Worm (Caenorhabditis elegans) whole organism, L3 larva: ENCODE data around the gene B0034.5.

Source experiments
- ama-1 ChIP-seq: fragments of 150-350 bp; optimal IDR thresholded peaks from 2 replicates; lab custom pipeline; 2018
- ceh-82 ChIP-seq: fragments of 150-350 bp; optimal IDR thresholded peaks from 2 replicates; lab custom pipeline; 2014; ENCODE audit warnings: missing biosample characterization, missing genetic modification characterization
- daf-12 ChIP-seq: fragments of 150-350 bp; optimal IDR thresholded peaks from 2 replicates; lab custom pipeline; 2014; ENCODE audit warnings: missing biosample characterization, missing genetic modification reagents, missing genetic modification characterization
- egl-27 ChIP-seq: sonication (generic microtip); optimal IDR thresholded peaks from 4 replicates; lab custom pipeline; 2017; ENCODE audit warnings: missing biosample characterization, missing genetic modification reagents, missing genetic modification characterization
- elt-3 ChIP-seq, 3 experiments: fragments of 150-350 bp in 1 of 3; sonication (generic microtip) in 2 of 3; optimal IDR thresholded peaks; 2 replicates in 2 of 3; 4 replicates in 1 of 3; lab custom pipeline; 2014 to 2017; ENCODE audit warnings: missing biosample characterization in 3 of 3, missing genetic modification characterization in 3 of 3
- fkh-10 ChIP-seq: sonication (generic microtip); optimal IDR thresholded peaks from 2 replicates; lab custom pipeline; 2017; ENCODE audit warnings: missing biosample characterization, missing genetic modification reagents, missing genetic modification characterization
- nhr-77 ChIP-seq: fragments of 150-350 bp; optimal IDR thresholded peaks from 2 replicates; lab custom pipeline; 2014; ENCODE audit warnings: missing biosample characterization, missing genetic modification characterization
- pha-4 ChIP-seq: fragments of 150-350 bp; optimal IDR thresholded peaks from 2 replicates; lab custom pipeline; 2014; ENCODE audit warnings: missing biosample characterization, missing genetic modification reagents, missing genetic modification characterization
- sea-2 ChIP-seq: fragments of 150-350 bp; sonication (generic microtip); optimal IDR thresholded peaks from 4 replicates; lab custom pipeline; 2014; ENCODE audit warnings: missing biosample characterization, missing genetic modification reagents, missing genetic modification characterization
- snpc-4 ChIP-seq: fragments of 150-350 bp; optimal IDR thresholded peaks from 2 replicates; lab custom pipeline; 2014; ENCODE audit warnings: missing biosample characterization, missing genetic modification characterization
- unc-62 ChIP-seq: fragments of 150-350 bp; sonication (generic microtip); optimal IDR thresholded peaks from 4 replicates; lab custom pipeline; 2014; ENCODE audit warnings: missing biosample characterization, missing genetic modification reagents, missing genetic modification characterization

DNA sequence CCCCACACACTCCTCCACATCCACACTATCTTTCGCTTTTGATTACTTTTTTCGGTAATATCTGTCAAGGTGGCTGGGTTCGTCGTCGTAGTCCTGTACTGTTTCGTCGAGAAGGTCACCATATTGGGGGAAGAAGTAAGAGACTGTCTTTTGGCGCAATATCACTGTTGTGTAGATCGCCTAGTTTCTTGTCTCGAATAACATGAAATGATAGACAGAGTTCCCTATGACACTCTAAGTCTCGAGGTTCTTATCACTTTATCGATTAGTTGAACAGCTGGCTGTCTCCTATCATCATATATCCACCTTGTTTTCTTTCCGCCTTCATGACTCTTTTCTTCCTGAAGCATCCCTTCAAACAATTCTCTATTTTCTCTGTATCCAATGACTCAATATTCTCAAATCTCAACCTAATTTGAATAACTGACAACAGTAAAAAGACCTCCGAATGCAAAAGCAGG, 40.8 kb downstream of the B0034.5 start:
- TF ChIP-seq ama-1 (lab: Kevin White, UChicago) (no peak), daf-12 (tag; lab: Kevin White, UChicago) (no peak), ceh-82 (tag; lab: Kevin White, UChicago) (no peak), pha-4 (tag; lab: Kevin White, UChicago) (no peak), elt-3 (tag; optimal IDR thresholded peaks at IDR 0.05; lab: Kevin White, UChicago) (no peak), nhr-77 (no peak), egl-27 (no peak), sea-2 (GFP tag; lab: Kevin White, UChicago) (no peak), fkh-10 (GFP tag; lab: Kevin White, UChicago) (no peak), snpc-4 (tag; lab: Kevin White, UChicago) (no peak), unc-62 (no peak)
